Fruit fly (Drosophila melanogaster): Measurements from ENCODE around the gene CG45071.

CG45071 gene

DNA sequence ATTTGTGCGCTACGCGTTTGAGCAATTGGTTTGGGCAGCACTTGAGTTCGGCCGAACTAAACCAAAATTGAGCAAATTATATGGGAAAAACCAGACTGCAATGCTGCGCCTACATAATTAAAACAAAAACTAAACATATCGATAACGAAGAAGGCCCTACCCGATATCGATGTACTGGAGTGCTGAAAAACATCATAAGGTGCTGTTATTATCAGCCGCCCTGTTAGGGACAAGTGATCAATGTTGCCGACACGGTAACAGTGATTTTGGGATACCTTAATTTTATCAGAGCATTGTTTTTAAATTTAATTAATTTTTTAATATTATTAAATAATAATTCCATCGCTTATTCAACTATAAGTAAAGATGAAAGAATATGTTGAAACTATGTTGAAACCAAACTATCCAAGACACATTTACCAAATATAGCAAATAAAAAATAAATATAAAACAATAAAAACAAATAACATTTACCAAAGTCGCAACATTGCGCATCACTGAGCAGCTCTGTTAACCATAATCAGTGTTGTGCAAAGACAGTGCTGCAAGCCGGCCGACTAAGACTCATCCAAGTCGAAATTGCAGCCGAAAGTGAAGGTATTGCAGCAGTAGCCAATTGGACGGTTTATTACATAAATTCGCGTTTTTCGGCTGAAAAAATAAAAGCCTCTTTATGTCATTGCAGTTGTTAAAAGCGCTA lies 10.9 kb upstream of the CG45071 start, which contains the start of the genes sstn, Plp and GlyRS (continued):
- TF ChIP-seq CG6813 (GFP tag; optimal IDR thresholded peaks at IDR 0.05): no peak
- TF ChIP-seq jumu (GFP tag; optimal IDR thresholded peaks at IDR 0.05): no peak
- no peak for TF ChIP-seq CG6175 (GFP tag; IDR thresholded peaks at IDR 0.05)
- no peak for TF ChIP-seq CG11560 (tag; IDR thresholded peaks at IDR 0.05)
- TF ChIP-seq CG15696 (tag; optimal IDR thresholded peaks at IDR 0.05): peak; percentile 37
- TF ChIP-seq z (GFP tag; IDR thresholded peaks at IDR 0.05): no peak
- TF ChIP-seq unpg (GFP tag; optimal IDR thresholded peaks at IDR 0.05): peak; percentile 8
- no peak for TF ChIP-seq H2.0 (GFP tag; IDR thresholded peaks at IDR 0.05)
- peak; percentile 96 for TF ChIP-seq pros (GFP tag; optimal IDR thresholded peaks at IDR 0.05)
- no peak for TF ChIP-seq CG11695 (GFP tag; IDR thresholded peaks at IDR 0.05)
- peak; percentile 28; the same call in 1 of the 2 replicates for TF ChIP-seq crol (GFP tag; IDR thresholded peaks at IDR 0.05)
- no peak for TF ChIP-seq CG1603 (tag; optimal IDR thresholded peaks at IDR 0.05)
- TF ChIP-seq CG15073 (GFP tag; optimal IDR thresholded peaks at IDR 0.05): no peak
- no peak for TF ChIP-seq NC2α (GFP tag; optimal IDR thresholded peaks at IDR 0.05)
- TF ChIP-seq CG2129 (GFP tag; IDR thresholded peaks at IDR 0.05; ENCODE audit: partially characterized antibody): no peak; the same call in 1 of the 2 replicates
- TF ChIP-seq CG30431 (GFP tag; optimal IDR thresholded peaks at IDR 0.05): no peak
- peak; percentile 61 for TF ChIP-seq amos (GFP tag; IDR thresholded peaks at IDR 0.05; ENCODE audit: partially characterized antibody)
- TF ChIP-seq CG14965 (GFP tag; optimal IDR thresholded peaks at IDR 0.05; ENCODE audit: borderline replicate concordance): no peak
- peak; percentile 50 for TF ChIP-seq CG30020 (tag; optimal IDR thresholded peaks at IDR 0.05)
- peak; percentile 41 for TF ChIP-seq Hmr (GFP tag; optimal IDR thresholded peaks at IDR 0.05)
- TF ChIP-seq CG31388 (GFP tag; optimal IDR thresholded peaks at IDR 0.05): no peak
- no peak for TF ChIP-seq CG9876 (GFP tag; optimal IDR thresholded peaks at IDR 0.05)
- no peak for TF ChIP-seq CG10274 (GFP tag; optimal IDR thresholded peaks at IDR 0.05)
- TF ChIP-seq CG3995 (GFP tag; optimal IDR thresholded peaks at IDR 0.05): peak; percentile 98
- peak; percentile 13; the same call in 1 of the 2 replicates for TF ChIP-seq Adf1 (GFP tag; IDR thresholded peaks at IDR 0.05)
- no peak for TF ChIP-seq Aef1 (GFP tag; IDR thresholded peaks at IDR 0.05)
- no peak for TF ChIP-seq Side (GFP tag; optimal IDR thresholded peaks at IDR 0.05)
- no peak for TF ChIP-seq slou (GFP tag; optimal IDR thresholded peaks at IDR 0.05)
- peak; percentile 33 for TF ChIP-seq CG15269 (tag; optimal IDR thresholded peaks at IDR 0.05)
- peak; percentile 90 for TF ChIP-seq CG15479 (GFP tag; optimal IDR thresholded peaks at IDR 0.05)
- TF ChIP-seq Opbp (GFP tag; IDR thresholded peaks at IDR 0.05; ENCODE audit: partially characterized antibody): peak; percentile 52; the same call in 2 of the 3 replicates
- no peak for TF ChIP-seq aop (GFP tag; IDR thresholded peaks at IDR 0.05)
- TF ChIP-seq CG7987 (GFP tag; optimal IDR thresholded peaks at IDR 0.05): no peak
- no peak for TF ChIP-seq zen2 (GFP tag; IDR thresholded peaks at IDR 0.05; ENCODE audit: partially characterized antibody)
- TF ChIP-seq sqz (GFP tag; optimal IDR thresholded peaks at IDR 0.05): peak; percentile 13
- no peak for TF ChIP-seq pita (GFP tag; optimal IDR thresholded peaks at IDR 0.05)
- TF ChIP-seq HmgZ (tag; optimal IDR thresholded peaks at IDR 0.05): peak; percentile 7
- TF ChIP-seq scrt (GFP tag; optimal IDR thresholded peaks at IDR 0.05): no peak
- TF ChIP-seq yki (optimal IDR thresholded peaks at IDR 0.05): no peak
- TF ChIP-seq mirr (GFP tag; optimal IDR thresholded peaks at IDR 0.05): no peak
- peak; percentile 39 for TF ChIP-seq CG3281 (GFP tag; optimal IDR thresholded peaks at IDR 0.05)
- TF ChIP-seq Sry-δ (GFP tag; optimal IDR thresholded peaks at IDR 0.05): peak; percentile 6
- TF ChIP-seq CG5180 (GFP tag; optimal IDR thresholded peaks at IDR 0.05): peak; percentile 27
- TF ChIP-seq CG13287 (GFP tag; IDR thresholded peaks at IDR 0.05; ENCODE audit: partially characterized antibody): peak; percentile 50
- TF ChIP-seq CG7745 (tag; optimal IDR thresholded peaks at IDR 0.05): no peak
- TF ChIP-seq CG8359 (GFP tag; optimal IDR thresholded peaks at IDR 0.05; ENCODE audit: borderline replicate concordance): no peak
- peak; percentile 59 for TF ChIP-seq gem (tag; optimal IDR thresholded peaks at IDR 0.05)
- TF ChIP-seq Chrac-16 (GFP tag; optimal IDR thresholded peaks at IDR 0.05): peak; percentile 38
- TF ChIP-seq CG2116 (GFP tag; optimal IDR thresholded peaks at IDR 0.05): peak; percentile 58

All from whole organism, embryonic.